Worm (Caenorhabditis elegans) whole organism, mixed stage, embryonic: ENCODE results near the gene Y58A7A.3.

Experiments
- bed-3 ChIP-seq: fragments of 200-800 bp; sonication (Bioruptor generic); optimal IDR thresholded peaks from 3 replicates; lab custom pipeline; 2018; ENCODE audit warnings: mild to moderate bottlenecking, missing genetic modification characterization, moderate library complexity, missing compliant biosample characterization
- blmp-1 ChIP-seq: fragments of 150-350 bp; optimal IDR thresholded peaks from 2 replicates; lab custom pipeline; 2014; ENCODE audit warnings: missing biosample characterization, missing genetic modification characterization
- ceh-39 ChIP-seq: fragments of 150-350 bp; optimal IDR thresholded peaks from 2 replicates; lab custom pipeline; 2014; ENCODE audit warnings: missing biosample characterization, missing genetic modification characterization
- ceh-43 ChIP-seq: fragments of 200-800 bp; sonication (Bioruptor generic); optimal IDR thresholded peaks from 2 replicates; lab custom pipeline; 2018; ENCODE audit warnings: mild to moderate bottlenecking, missing genetic modification characterization, moderate library complexity, missing compliant biosample characterization
- ceh-83 ChIP-seq: fragments of 200-800 bp; sonication (Bioruptor generic); optimal IDR thresholded peaks from 2 replicates; lab custom pipeline; 2018; ENCODE audit warnings: mild to moderate bottlenecking, missing genetic modification characterization, missing compliant biosample characterization
- ces-1 ChIP-seq: fragments of 150-350 bp; optimal IDR thresholded peaks from 2 replicates; lab custom pipeline; 2014; ENCODE audit warnings: missing biosample characterization, missing genetic modification reagents, missing genetic modification characterization
- drap-1 ChIP-seq: fragments of 200-800 bp; sonication (Bioruptor generic); optimal IDR thresholded peaks from 3 replicates; lab custom pipeline; 2018; ENCODE audit warnings: mild to moderate bottlenecking, missing genetic modification characterization, missing compliant biosample characterization
- elt-1 ChIP-seq: sonication (generic microtip); optimal IDR thresholded peaks from 2 replicates; lab custom pipeline; 2017; ENCODE audit warnings: missing genetic modification characterization, mild to moderate bottlenecking, missing compliant biosample characterization, antibody characterized with exemption, moderate library complexity, borderline replicate concordance; ENCODE audit not compliant: insufficient read depth
- flh-1 ChIP-seq: fragments of 200-800 bp; sonication (Bioruptor generic); optimal IDR thresholded peaks from 2 replicates; lab custom pipeline; 2018; ENCODE audit warnings: mild to moderate bottlenecking, missing genetic modification characterization, moderate library complexity, missing compliant biosample characterization
- ham-2 ChIP-seq: fragments of 200-800 bp; sonication (Bioruptor generic); optimal IDR thresholded peaks from 2 replicates; lab custom pipeline; 2018; ENCODE audit warnings: mild to moderate bottlenecking, missing genetic modification characterization, missing compliant biosample characterization
- lin-13 ChIP-seq: fragments of 150-350 bp; optimal IDR thresholded peaks from 2 replicates; lab custom pipeline; 2014; ENCODE audit warnings: missing biosample characterization, missing genetic modification characterization
- lin-32 ChIP-seq: fragments of 200-800 bp; sonication (Bioruptor generic); optimal IDR thresholded peaks from 2 replicates; lab custom pipeline; 2018; ENCODE audit warnings: mild to moderate bottlenecking, missing genetic modification characterization, missing compliant biosample characterization
- lsy-2 ChIP-seq: fragments of 150-350 bp; optimal IDR thresholded peaks from 2 replicates; lab custom pipeline; 2014; ENCODE audit warnings: missing biosample characterization, missing genetic modification characterization
- mab-5 ChIP-seq: fragments of 150-350 bp; optimal IDR thresholded peaks from 2 replicates; lab custom pipeline; 2014; ENCODE audit warnings: missing biosample characterization, missing genetic modification characterization
- mls-2 ChIP-seq: sonication (generic microtip); optimal IDR thresholded peaks from 2 replicates; lab custom pipeline; 2016; ENCODE audit warnings: mild to moderate bottlenecking, missing genetic modification characterization, moderate library complexity, missing compliant biosample characterization
- nhr-12 ChIP-seq: fragments of 150-350 bp; optimal IDR thresholded peaks from 2 replicates; lab custom pipeline; 2014; ENCODE audit warnings: missing biosample characterization, missing genetic modification characterization
- nhr-2 ChIP-seq: fragments of 150-350 bp; optimal IDR thresholded peaks from 2 replicates; lab custom pipeline; 2014; ENCODE audit warnings: missing biosample characterization, missing genetic modification characterization
- nhr-237 ChIP-seq: fragments of 150-350 bp; optimal IDR thresholded peaks from 2 replicates; lab custom pipeline; 2014; ENCODE audit warnings: missing biosample characterization, missing genetic modification characterization
- nhr-28 ChIP-seq: fragments of 150-350 bp; optimal IDR thresholded peaks from 2 replicates; lab custom pipeline; 2014; ENCODE audit warnings: missing biosample characterization, missing genetic modification characterization
- nhr-76 ChIP-seq: sonication (generic microtip); optimal IDR thresholded peaks from 2 replicates; lab custom pipeline; 2017; ENCODE audit warnings: missing biosample characterization, missing genetic modification characterization
- pha-4 ChIP-seq: fragments of 150-350 bp; optimal IDR thresholded peaks from 2 replicates; lab custom pipeline; 2018; ENCODE audit warnings: missing biosample characterization, missing genetic modification reagents, missing genetic modification characterization
- sem-2 ChIP-seq: fragments of 200-800 bp; sonication (Bioruptor generic); optimal IDR thresholded peaks from 2 replicates; lab custom pipeline; 2018; ENCODE audit warnings: mild to moderate bottlenecking, missing genetic modification characterization, missing compliant biosample characterization
- snpc-4 ChIP-seq: fragments of 150-350 bp; optimal IDR thresholded peaks from 2 replicates; lab custom pipeline; 2014; ENCODE audit warnings: missing biosample characterization, missing genetic modification characterization
- sptf-1 ChIP-seq: sonication (generic microtip); optimal IDR thresholded peaks from 2 replicates; lab custom pipeline; 2017; ENCODE audit warnings: mild to moderate bottlenecking, missing genetic modification characterization, moderate library complexity, missing compliant biosample characterization
- tbx-8 ChIP-seq: fragments of 200-800 bp; sonication (Bioruptor generic); optimal IDR thresholded peaks from 2 replicates; lab custom pipeline; 2018; ENCODE audit warnings: mild to moderate bottlenecking, missing genetic modification characterization, moderate library complexity, missing compliant biosample characterization
- unc-120 ChIP-seq: sonication (generic microtip); optimal IDR thresholded peaks from 2 replicates; lab custom pipeline; 2017; ENCODE audit warnings: missing genetic modification characterization, missing compliant biosample characterization; ENCODE audit not compliant: poor library complexity, severe bottlenecking
- unc-39 ChIP-seq: fragments of 150-350 bp; optimal IDR thresholded peaks from 2 replicates; lab custom pipeline; 2014; ENCODE audit warnings: missing biosample characterization, missing genetic modification characterization
- unc-62 ChIP-seq: fragments of 150-350 bp; optimal IDR thresholded peaks from 2 replicates; lab custom pipeline; 2014; ENCODE audit warnings: missing biosample characterization, missing genetic modification reagents, missing genetic modification characterization
- zip-8 ChIP-seq: fragments of 150-350 bp; optimal IDR thresholded peaks from 2 replicates; lab custom pipeline; 2014; ENCODE audit warnings: missing biosample characterization, missing genetic modification characterization
- ztf-11 ChIP-seq: fragments of 150-350 bp; optimal IDR thresholded peaks from 2 replicates; lab custom pipeline; 2014; ENCODE audit warnings: missing biosample characterization, missing genetic modification characterization

The Y58A7A.3 gene

ce11 chrV:5046558-5046957 lies 34.1 kb downstream of the Y58A7A.3 start:
- TF ChIP-seq tbx-8 (GFP tag; lab: Kevin White, UChicago) (no peak), ces-1 (GFP tag; lab: Kevin White, UChicago) (no peak), ztf-11 (tag; lab: Kevin White, UChicago) (no peak), nhr-237 (no peak)

ce11 chrV:5046103-5046502 lies 34.6 kb downstream of the Y58A7A.3 start, which contains the start of gene exc-14:
Gene exc-14 (minus strand): TSS chrV:5046203.
- no peak for TF ChIP-seq snpc-4 (tag; lab: Kevin White, UChicago)
- no peak for TF ChIP-seq ceh-39 (tag; lab: Kevin White, UChicago)
- no peak for TF ChIP-seq nhr-237
- TF ChIP-seq ham-2 (GFP tag; lab: Kevin White, UChicago): no peak
- no peak for TF ChIP-seq ceh-83 (GFP tag; lab: Kevin White, UChicago)
- TF ChIP-seq mab-5: no peak
- no peak for TF ChIP-seq ceh-43 (GFP tag; lab: Kevin White, UChicago)
- no peak for TF ChIP-seq mls-2 (tag; lab: Kevin White, UChicago)
- TF ChIP-seq nhr-12 (tag; lab: Kevin White, UChicago): no peak
- TF ChIP-seq pha-4: no peak
- TF ChIP-seq unc-39 (tag; lab: Kevin White, UChicago): no peak
- no peak for TF ChIP-seq nhr-76 (tag; lab: Kevin White, UChicago)
- TF ChIP-seq sem-2 (GFP tag; lab: Kevin White, UChicago): no peak
- no peak for TF ChIP-seq lin-13 (tag; lab: Kevin White, UChicago)
- TF ChIP-seq elt-1 (tag; lab: Kevin White, UChicago): no peak
- TF ChIP-seq sptf-1: no peak
- no peak for TF ChIP-seq unc-120 (tag; lab: Kevin White, UChicago)
- TF ChIP-seq zip-8 (tag; lab: Kevin White, UChicago): no peak
- TF ChIP-seq, all 35 proteins: peak for 0

- TF ChIP-seq ceh-43 (GFP tag; lab: Kevin White, UChicago) (no peak), nhr-28 (tag; lab: Kevin White, UChicago) (no peak), nhr-237 (no peak), bed-3 (GFP tag; lab: Kevin White, UChicago) (no peak), unc-120 (tag; lab: Kevin White, UChicago) (no peak), ceh-39 (tag; lab: Kevin White, UChicago) (no peak), nhr-12 (tag; lab: Kevin White, UChicago) (no peak), unc-62 (no peak), mab-5 (no peak), mls-2 (tag; lab: Kevin White, UChicago) (no peak), ceh-83 (GFP tag; lab: Kevin White, UChicago) (no peak), ztf-11 (tag; lab: Kevin White, UChicago) (no peak), tbx-8 (GFP tag; lab: Kevin White, UChicago) (no peak), nhr-2 (no peak), flh-1 (no peak)
Measured at ce11 chrV:5040925-5041324, 39.8 kb downstream of the Y58A7A.3 start, which contains the start of gene K11D12.8. Gene K11D12.8 (minus strand): TSS chrV:5041001.

- no peak for TF ChIP-seq elt-1 (tag; lab: Kevin White, UChicago)
- TF ChIP-seq zip-8 (tag; lab: Kevin White, UChicago): no peak
- no peak for TF ChIP-seq nhr-12 (tag; lab: Kevin White, UChicago)
- no peak for TF ChIP-seq bed-3 (GFP tag; lab: Kevin White, UChicago)
- no peak for TF ChIP-seq ceh-43 (GFP tag; lab: Kevin White, UChicago)
- no peak for TF ChIP-seq drap-1
- TF ChIP-seq nhr-76 (tag; lab: Kevin White, UChicago): no peak
- no peak for TF ChIP-seq unc-120 (tag; lab: Kevin White, UChicago)
- TF ChIP-seq sem-2 (GFP tag; lab: Kevin White, UChicago): no peak
- TF ChIP-seq lsy-2 (tag; lab: Kevin White, UChicago): no peak
- TF ChIP-seq nhr-2: no peak
- TF ChIP-seq lin-32 (GFP tag; lab: Kevin White, UChicago): no peak
- TF ChIP-seq ceh-39 (tag; lab: Kevin White, UChicago): no peak
- no peak for TF ChIP-seq lin-13 (tag; lab: Kevin White, UChicago)
Measured at ce11 chrV:5039559-5039958, 41.1 kb downstream of the Y58A7A.3 start, which contains the start of gene K11D12.11. Gene K11D12.11 (minus strand): TSS chrV:5039600.

ce11 chrV:5038449-5038848 lies 42.3 kb downstream of the Y58A7A.3 start:
- TF ChIP-seq drap-1: no peak
- no peak for TF ChIP-seq ces-1 (GFP tag; lab: Kevin White, UChicago)
- TF ChIP-seq ham-2 (GFP tag; lab: Kevin White, UChicago): no peak
- TF ChIP-seq blmp-1 (tag; lab: Kevin White, UChicago): no peak
- TF ChIP-seq nhr-237: no peak
- TF ChIP-seq nhr-2: peak; percentile 4
- TF ChIP-seq unc-39 (tag; lab: Kevin White, UChicago): no peak
- no peak for TF ChIP-seq mab-5
- TF ChIP-seq elt-1 (tag; lab: Kevin White, UChicago): peak; percentile 53
- TF ChIP-seq ceh-43 (GFP tag; lab: Kevin White, UChicago): no peak
- no peak for TF ChIP-seq mls-2 (tag; lab: Kevin White, UChicago)
